Worm (Caenorhabditis elegans) whole organism, L3 larva: ENCODE data around the gene Y55F3AM.5.

Source experiments
- daf-12 ChIP-seq: fragments of 150-350 bp; optimal IDR thresholded peaks from 2 replicates; lab custom pipeline; 2014; ENCODE audit warnings: missing biosample characterization, missing genetic modification reagents, missing genetic modification characterization
- lin-15B ChIP-seq: fragments of 150-350 bp; optimal IDR thresholded peaks from 2 replicates; lab custom pipeline; 2014; ENCODE audit warnings: missing biosample characterization, missing genetic modification characterization
- lin-39 ChIP-seq: fragments of 150-350 bp; optimal IDR thresholded peaks from 2 replicates; lab custom pipeline; 2018; ENCODE audit warnings: missing biosample characterization, missing genetic modification reagents, missing genetic modification characterization
- nhr-12 ChIP-seq: fragments of 150-350 bp; optimal IDR thresholded peaks from 2 replicates; lab custom pipeline; 2014; ENCODE audit warnings: missing biosample characterization, missing genetic modification characterization
- nhr-237 ChIP-seq: fragments of 150-350 bp; optimal IDR thresholded peaks from 2 replicates; lab custom pipeline; 2014; ENCODE audit warnings: missing biosample characterization, missing genetic modification characterization
- nhr-43 ChIP-seq: sonication (generic microtip); optimal IDR thresholded peaks from 2 replicates; lab custom pipeline; 2016; ENCODE audit warnings: mild to moderate bottlenecking, missing genetic modification characterization, missing compliant biosample characterization; ENCODE audit not compliant: poor library complexity, severe bottlenecking
- sea-2 ChIP-seq: fragments of 150-350 bp; sonication (generic microtip); optimal IDR thresholded peaks from 4 replicates; lab custom pipeline; 2014; ENCODE audit warnings: missing biosample characterization, missing genetic modification reagents, missing genetic modification characterization
- skn-1 ChIP-seq: fragments of 150-350 bp; optimal IDR thresholded peaks from 2 replicates; lab custom pipeline; 2014; ENCODE audit warnings: missing biosample characterization, missing genetic modification characterization
- snpc-4 ChIP-seq: fragments of 150-350 bp; optimal IDR thresholded peaks from 2 replicates; lab custom pipeline; 2014; ENCODE audit warnings: missing biosample characterization, missing genetic modification characterization
- unc-39 ChIP-seq: sonication (generic microtip); optimal IDR thresholded peaks from 4 replicates; lab custom pipeline; 2017; ENCODE audit warnings: missing biosample characterization, missing genetic modification characterization
- zag-1 ChIP-seq: fragments of 150-350 bp; optimal IDR thresholded peaks from 2 replicates; lab custom pipeline; 2014; ENCODE audit warnings: missing biosample characterization, missing genetic modification characterization
- ztf-11 ChIP-seq: fragments of 150-350 bp; optimal IDR thresholded peaks from 2 replicates; lab custom pipeline; 2014; ENCODE audit warnings: missing biosample characterization, missing genetic modification characterization
- ztf-4 ChIP-seq: fragments of 150-350 bp; optimal IDR thresholded peaks from 2 replicates; lab custom pipeline; 2014; ENCODE audit warnings: missing biosample characterization, missing genetic modification characterization

- TF ChIP-seq daf-12 (tag; lab: Kevin White, UChicago) (no peak), lin-15B (tag; lab: Kevin White, UChicago) (peak; percentile 40), sea-2 (GFP tag; lab: Kevin White, UChicago) (no peak), nhr-12 (tag; lab: Kevin White, UChicago) (no peak), nhr-43 (tag; lab: Kevin White, UChicago) (no peak), ztf-11 (tag; lab: Kevin White, UChicago) (no peak), skn-1 (tag; lab: Kevin White, UChicago) (no peak), nhr-237 (no peak), lin-39 (no peak), ztf-4 (tag; lab: Kevin White, UChicago) (no peak), zag-1 (no peak), snpc-4 (tag; lab: Kevin White, UChicago) (no peak), unc-39 (tag; lab: Kevin White, UChicago) (no peak)
Observed at ce11 chrIV:991647-992400, 7.2 kb upstream of the Y55F3AM.5 start, which contains the start of gene lep-2.
